Fruit fly (Drosophila melanogaster) whole organism, embryonic: ENCODE results near the gene se.

ENCODE experiments used
- Adf1 ChIP-seq: fragments of 200-800 bp; sonication (Bioruptor generic); IDR thresholded peaks from 2 replicates; pipeline ENCODE4 v1.3.6; 2022; ENCODE audit warnings: missing biosample characterization, missing genetic modification characterization
- Awh ChIP-seq: fragments of 200-800 bp; sonication (Bioruptor generic); IDR thresholded peaks from 2 replicates; pipeline ENCODE4, ENCODE4 v1.3.6; 2022; ENCODE audit warnings: missing biosample characterization, missing genetic modification characterization
- B-H2 ChIP-seq: fragments of 200-800 bp; sonication (Bioruptor generic); optimal IDR thresholded peaks from 2 replicates; lab custom pipeline; 2018; ENCODE audit warnings: missing biosample characterization, mild to moderate bottlenecking, missing genetic modification characterization
- CG11085 ChIP-seq: fragments of 200-800 bp; sonication (Bioruptor generic); IDR thresholded peaks from 2 replicates; pipeline ENCODE4 v1.3.6; 2022; ENCODE audit warnings: missing biosample characterization, missing genetic modification characterization
- CG12299 ChIP-seq: fragments of 200-800 bp; sonication (Bioruptor generic); optimal IDR thresholded peaks from 2 replicates; lab custom pipeline; 2018; ENCODE audit warnings: missing biosample characterization, mild to moderate bottlenecking, missing genetic modification characterization
- CG14710 ChIP-seq: fragments of 200-800 bp; sonication (Bioruptor generic); optimal IDR thresholded peaks from 3 replicates; lab custom pipeline; 2019; ENCODE audit warnings: missing biosample characterization, mild to moderate bottlenecking, missing genetic modification characterization, moderate library complexity
- CG14965 ChIP-seq: fragments of 200-800 bp; sonication (Bioruptor generic); optimal IDR thresholded peaks from 2 replicates; lab custom pipeline; 2016; ENCODE audit warnings: missing biosample characterization, missing genetic modification characterization, borderline replicate concordance
- CG15011 ChIP-seq: fragments of 200-800 bp; sonication (Bioruptor generic); optimal IDR thresholded peaks from 3 replicates; lab custom pipeline; 2018; ENCODE audit warnings: missing biosample characterization, mild to moderate bottlenecking, missing genetic modification characterization
- CG15269 ChIP-seq: fragments of 200-800 bp; sonication (Bioruptor generic); optimal IDR thresholded peaks from 2 replicates; lab custom pipeline; 2018; ENCODE audit warnings: missing biosample characterization, mild to moderate bottlenecking, missing genetic modification characterization, moderate library complexity
- CG15601 ChIP-seq: fragments of 200-800 bp; sonication (Bioruptor generic); optimal IDR thresholded peaks from 3 replicates; lab custom pipeline; 2019; ENCODE audit warnings: missing biosample characterization, mild to moderate bottlenecking, missing genetic modification characterization, moderate library complexity
- CG15696 ChIP-seq: fragments of 200-800 bp; sonication (Bioruptor generic); optimal IDR thresholded peaks from 2 replicates; lab custom pipeline; 2019; ENCODE audit warnings: missing biosample characterization, mild to moderate bottlenecking, missing genetic modification characterization, moderate library complexity
- CG17385 ChIP-seq: fragments of 200-800 bp; sonication (Bioruptor generic); optimal IDR thresholded peaks from 3 replicates; lab custom pipeline; 2018; ENCODE audit warnings: missing biosample characterization, mild to moderate bottlenecking, missing genetic modification characterization
- CG17802 ChIP-seq: fragments of 200-800 bp; sonication (Bioruptor generic); optimal IDR thresholded peaks from 2 replicates; lab custom pipeline; 2018; ENCODE audit warnings: missing biosample characterization, mild to moderate bottlenecking, missing genetic modification characterization, moderate library complexity
- CG2678 ChIP-seq: fragments of 200-800 bp; sonication (Bioruptor generic); optimal IDR thresholded peaks from 3 replicates; lab custom pipeline; 2019; ENCODE audit warnings: missing biosample characterization, mild to moderate bottlenecking, missing genetic modification characterization, moderate library complexity
- CG6175 ChIP-seq: fragments of 200-800 bp; sonication (Bioruptor generic); IDR thresholded peaks from 3 replicates; pipeline ENCODE4 v1.3.6; 2022; ENCODE audit warnings: missing biosample characterization, missing genetic modification characterization
- CG7271 ChIP-seq: fragments of 200-800 bp; sonication (Bioruptor generic); optimal IDR thresholded peaks from 2 replicates; lab custom pipeline; 2018; ENCODE audit warnings: missing biosample characterization, mild to moderate bottlenecking, missing genetic modification characterization, moderate library complexity
- CG7963 ChIP-seq: fragments of 200-800 bp; sonication (Bioruptor generic); IDR thresholded peaks from 3 replicates; pipeline ENCODE4 v1.3.6; 2022; ENCODE audit warnings: missing biosample characterization, missing genetic modification characterization; ENCODE audit not compliant: partially characterized antibody
- CG8388 ChIP-seq: fragments of 200-800 bp; sonication (Bioruptor generic); optimal IDR thresholded peaks from 2 replicates; lab custom pipeline; 2019; ENCODE audit warnings: missing biosample characterization, mild to moderate bottlenecking, missing genetic modification characterization, moderate library complexity
- Chrac-16 ChIP-seq: fragments of 200-800 bp; sonication (Bioruptor generic); optimal IDR thresholded peaks from 3 replicates; lab custom pipeline; 2016; ENCODE audit warnings: missing biosample characterization, missing genetic modification characterization
- CkIIα-i1 ChIP-seq: fragments of 200-800 bp; sonication (Bioruptor generic); IDR thresholded peaks from 2 replicates; pipeline ENCODE4 v1.3.6; 2022; ENCODE audit warnings: missing biosample characterization, missing genetic modification characterization
- CoRest ChIP-seq: fragments of 200-800 bp; sonication (Bioruptor generic); optimal IDR thresholded peaks from 3 replicates; lab custom pipeline; 2018; ENCODE audit warnings: missing biosample characterization, mild to moderate bottlenecking, missing genetic modification characterization, moderate library complexity
- Doc3 ChIP-seq: fragments of 200-800 bp; sonication (Bioruptor generic); IDR thresholded peaks from 3 replicates; pipeline ENCODE4 v1.3.6; 2022; ENCODE audit warnings: missing biosample characterization, missing genetic modification characterization; ENCODE audit not compliant: partially characterized antibody
- Fer3 ChIP-seq: fragments of 200-800 bp; sonication (Bioruptor generic); optimal IDR thresholded peaks from 2 replicates; lab custom pipeline; 2018; ENCODE audit warnings: missing biosample characterization, mild to moderate bottlenecking, missing genetic modification characterization, moderate library complexity
- GATAe ChIP-seq: fragments of 200-800 bp; sonication (Bioruptor generic); conservative IDR thresholded peaks from 2 replicates; pipeline ENCODE4 v1.3.6; 2022; ENCODE audit warnings: missing biosample characterization, missing genetic modification characterization
- Hmr ChIP-seq: fragments of 200-800 bp; sonication (Bioruptor generic); optimal IDR thresholded peaks from 3 replicates; lab custom pipeline; 2017; ENCODE audit warnings: mild to moderate bottlenecking, missing biosample characterization, missing genetic modification reagents, missing genetic modification characterization
- Lim3 ChIP-seq: fragments of 200-800 bp; sonication (Bioruptor generic); IDR thresholded peaks from 2 replicates; pipeline ENCODE4 v1.3.6; 2022; ENCODE audit warnings: missing biosample characterization, missing genetic modification characterization
- Nf-YA ChIP-seq: fragments of 200-800 bp; sonication (Bioruptor generic); IDR thresholded peaks from 2 replicates; pipeline ENCODE4 v1.3.6; 2022; ENCODE audit warnings: missing biosample characterization, missing genetic modification characterization
- Nf-YB ChIP-seq: fragments of 200-800 bp; sonication (Bioruptor generic); optimal IDR thresholded peaks from 3 replicates; lab custom pipeline; 2019; ENCODE audit warnings: missing biosample characterization, mild to moderate bottlenecking, missing genetic modification characterization, moderate library complexity
- Oaz ChIP-seq: fragments of 200-800 bp; sonication (Bioruptor generic); IDR thresholded peaks from 2 replicates; pipeline ENCODE4 v1.3.6; 2022; ENCODE audit warnings: missing biosample characterization, missing genetic modification characterization
- Sox102F ChIP-seq: fragments of 200-800 bp; sonication (Bioruptor generic); optimal IDR thresholded peaks from 2 replicates; lab custom pipeline; 2018; ENCODE audit warnings: missing biosample characterization, mild to moderate bottlenecking, missing genetic modification characterization, moderate library complexity
- Tbp ChIP-seq: fragments of >200 bp; optimal IDR thresholded peaks from 2 replicates; lab custom pipeline; 2018; ENCODE audit warnings: missing biosample characterization, missing genetic modification characterization
- Xbp1 ChIP-seq: fragments of 200-800 bp; sonication (Bioruptor generic); optimal IDR thresholded peaks from 3 replicates; lab custom pipeline; 2016; ENCODE audit warnings: missing biosample characterization, mild to moderate bottlenecking, missing genetic modification characterization
- ab ChIP-seq: fragments of 200-800 bp; sonication (Bioruptor generic); optimal IDR thresholded peaks from 2 replicates; lab custom pipeline; 2016; ENCODE audit warnings: missing biosample characterization, missing genetic modification characterization
- ap ChIP-seq: fragments of 200-800 bp; sonication (Bioruptor generic); IDR thresholded peaks from 2 replicates; pipeline ENCODE4 v1.3.6; 2022; ENCODE audit warnings: missing biosample characterization, missing genetic modification characterization
- bab2 ChIP-seq: fragments of 200-800 bp; sonication (Bioruptor generic); optimal IDR thresholded peaks from 2 replicates; lab custom pipeline; 2016; ENCODE audit warnings: missing biosample characterization, missing genetic modification characterization
- bbx ChIP-seq: fragments of 200-800 bp; sonication (Bioruptor generic); IDR thresholded peaks from 2 replicates; pipeline ENCODE4 v1.3.6; 2022; ENCODE audit warnings: missing biosample characterization, missing genetic modification characterization; ENCODE audit not compliant: partially characterized antibody
- cato ChIP-seq: fragments of 200-800 bp; sonication (Bioruptor generic); optimal IDR thresholded peaks from 2 replicates; lab custom pipeline; 2016; ENCODE audit warnings: missing biosample characterization, missing genetic modification characterization, borderline replicate concordance
- da ChIP-seq: fragments of 200-800 bp; sonication (Bioruptor generic); optimal IDR thresholded peaks from 2 replicates; lab custom pipeline; 2016; ENCODE audit warnings: missing biosample characterization, missing genetic modification characterization
- dysf ChIP-seq: fragments of 200-800 bp; sonication (Bioruptor generic); IDR thresholded peaks from 3 replicates; pipeline ENCODE4 v1.3.6; 2022; ENCODE audit warnings: missing biosample characterization, missing genetic modification characterization
- exex ChIP-seq: fragments of 200-800 bp; sonication (Bioruptor generic); optimal IDR thresholded peaks from 4 replicates; lab custom pipeline; 2018; ENCODE audit warnings: missing biosample characterization, mild to moderate bottlenecking, missing genetic modification characterization, moderate library complexity
- gfzf ChIP-seq: fragments of 200-800 bp; sonication (Bioruptor generic); optimal IDR thresholded peaks from 2 replicates; lab custom pipeline; 2016; ENCODE audit warnings: missing biosample characterization, mild to moderate bottlenecking, missing genetic modification characterization, moderate library complexity
- nmo ChIP-seq: fragments of 200-800 bp; sonication (Bioruptor generic); optimal IDR thresholded peaks from 2 replicates; lab custom pipeline; 2018; ENCODE audit warnings: missing biosample characterization, mild to moderate bottlenecking, missing genetic modification characterization, moderate library complexity
- odd ChIP-seq: fragments of 200-800 bp; sonication (Bioruptor generic); optimal IDR thresholded peaks from 2 replicates; lab custom pipeline; 2017; ENCODE audit warnings: missing biosample characterization, mild to moderate bottlenecking, missing genetic modification characterization
- scrt ChIP-seq: fragments of 200-800 bp; sonication (Bioruptor generic); optimal IDR thresholded peaks from 2 replicates; lab custom pipeline; 2018; ENCODE audit warnings: missing biosample characterization, mild to moderate bottlenecking, missing genetic modification characterization, moderate library complexity
- seq ChIP-seq: fragments of 200-800 bp; sonication (Bioruptor generic); IDR thresholded peaks from 2 replicates; pipeline ENCODE4 v1.3.6; 2022; ENCODE audit warnings: missing biosample characterization, missing genetic modification characterization
- sob ChIP-seq: fragments of 200-800 bp; sonication (Bioruptor generic); IDR thresholded peaks from 2 replicates; pipeline ENCODE4 v1.3.6; 2022; ENCODE audit warnings: missing biosample characterization, missing genetic modification characterization
- stwl ChIP-seq: fragments of 200-800 bp; sonication (Bioruptor generic); optimal IDR thresholded peaks from 3 replicates; lab custom pipeline; 2018; ENCODE audit warnings: missing biosample characterization, mild to moderate bottlenecking, missing genetic modification characterization, moderate library complexity
- trh ChIP-seq: fragments of 200-800 bp; sonication (Bioruptor generic); optimal IDR thresholded peaks from 2 replicates; lab custom pipeline; 2016; ENCODE audit warnings: missing biosample characterization, missing genetic modification characterization
- z ChIP-seq: fragments of 200-800 bp; sonication (Bioruptor generic); IDR thresholded peaks from 3 replicates; pipeline ENCODE4 v1.3.6; 2022; ENCODE audit warnings: missing biosample characterization, missing genetic modification characterization
- zfh2 ChIP-seq: fragments of 200-800 bp; sonication (Bioruptor generic); optimal IDR thresholded peaks from 2 replicates; lab custom pipeline; 2016; ENCODE audit warnings: missing biosample characterization, missing genetic modification characterization

The se gene

DNA sequence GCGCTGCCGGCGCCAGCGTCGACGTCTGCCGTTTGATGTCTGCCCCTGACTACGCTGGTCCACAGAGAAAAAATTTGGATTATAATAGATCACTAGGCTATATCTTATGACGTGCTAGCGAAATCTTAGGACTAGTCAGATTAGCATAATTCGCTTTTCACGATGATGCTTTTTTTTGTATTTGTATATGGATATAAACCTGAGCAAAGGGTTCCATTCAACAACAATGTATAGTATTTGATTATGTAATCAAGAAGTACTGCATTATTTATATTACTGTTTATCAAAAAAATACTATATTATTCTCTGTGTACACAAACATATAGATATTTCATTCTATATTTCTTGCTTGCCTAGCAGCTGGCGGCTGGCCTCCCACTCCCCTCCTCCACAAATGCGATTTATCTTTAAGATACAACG, 26.8 kb downstream of the se start (continued):
- TF ChIP-seq gfzf (GFP tag; lab: Kevin White, UChicago) (no peak), Oaz (GFP tag; lab: Robert Waterston, UW) (peak; percentile 54; the same call in 1 of the 2 replicates), Nf-YA (GFP tag; lab: Robert Waterston, UW) (peak; percentile 68; the same call in 1 of the 2 replicates), Tbp (GFP tag; lab: Kevin White, UChicago) (no peak), sob (GFP tag; lab: Robert Waterston, UW) (peak; percentile 76), GATAe (GFP tag; lab: Robert Waterston, UW) (peak; percentile 64), CG7271 (tag; lab: Kevin White, UChicago) (peak; percentile 22), CG17385 (GFP tag; lab: Kevin White, UChicago) (peak; percentile 87), Adf1 (peak; percentile 85), da (GFP tag; lab: Kevin White, UChicago) (peak; percentile 44), Hmr (GFP tag; lab: Kevin White, UChicago) (peak; percentile 93), seq (peak; percentile 83), scrt (GFP tag; lab: Kevin White, UChicago) (peak; percentile 79), cato (GFP tag; lab: Kevin White, UChicago) (peak; percentile 44), Doc3 (GFP tag; lab: Robert Waterston, UW) (no peak), Chrac-16 (GFP tag; lab: Kevin White, UChicago) (peak; percentile 76), Awh (peak; percentile 64; the same call in 1 of the 2 replicates), odd (peak; percentile 75), Lim3 (GFP tag; lab: Robert Waterston, UW) (peak; percentile 50; the same call in 1 of the 2 replicates), dysf (peak; percentile 93), CkIIα-i1 (GFP tag; lab: Robert Waterston, UW) (no peak), ap (peak; percentile 66), CG8388 (peak; percentile 87), B-H2 (GFP tag; lab: Kevin White, UChicago) (peak; percentile 53), Fer3 (tag; lab: Kevin White, UChicago) (peak; percentile 90), z (GFP tag; lab: Robert Waterston, UW) (no peak), CG14710 (tag; lab: Kevin White, UChicago) (peak; percentile 75), CG15696 (tag; lab: Kevin White, UChicago) (peak; percentile 70), trh (GFP tag; lab: Kevin White, UChicago) (peak; percentile 72), CG6175 (GFP tag; lab: Robert Waterston, UW) (0 out of 3 replicates have a peak, but pooled peaks have one; percentile 58), Nf-YB (peak; percentile 69), CG15601 (tag; lab: Kevin White, UChicago) (peak; percentile 75), CG14965 (GFP tag; lab: Kevin White, UChicago) (no peak), CG17802 (peak; percentile 51), bab2 (GFP tag; lab: Kevin White, UChicago) (peak; percentile 73), zfh2 (GFP tag; lab: Kevin White, UChicago) (peak; percentile 74), Sox102F (GFP tag; lab: Kevin White, UChicago) (peak; percentile 90), CG7963 (GFP tag; lab: Robert Waterston, UW) (no peak), CG15269 (tag; lab: Kevin White, UChicago) (peak; percentile 94), CG11085 (GFP tag; lab: Robert Waterston, UW) (peak; percentile 64), bbx (GFP tag; lab: Robert Waterston, UW) (no peak), CoRest (peak; percentile 94), CG12299 (tag; lab: Kevin White, UChicago) (peak; percentile 88), CG15011 (GFP tag; lab: Kevin White, UChicago) (peak; percentile 83), Xbp1 (GFP tag; lab: Kevin White, UChicago) (peak; percentile 88), stwl (tag; lab: Kevin White, UChicago) (no peak), nmo (peak; percentile 90), exex (tag; lab: Kevin White, UChicago) (peak; percentile 55), CG2678 (tag; lab: Kevin White, UChicago) (peak; percentile 95), ab (peak; percentile 13)
